Fruit fly (Drosophila melanogaster) whole organism, embryonic: ENCODE results near the gene TwdlJ.

ENCODE experiments used
- Ada2b ChIP-seq: fragments of 200-800 bp; sonication (Bioruptor generic); IDR thresholded peaks from 2 replicates; pipeline ENCODE4 v1.3.6; 2022; ENCODE audit warnings: missing biosample characterization, missing genetic modification characterization
- Bteb2 ChIP-seq: fragments of 200-800 bp; sonication (Bioruptor generic); optimal IDR thresholded peaks from 2 replicates; lab custom pipeline; 2016; ENCODE audit warnings: missing biosample characterization, missing genetic modification characterization
- CG10274 ChIP-seq: fragments of 200-800 bp; sonication (Bioruptor generic); optimal IDR thresholded peaks from 3 replicates; lab custom pipeline; 2017; ENCODE audit warnings: missing biosample characterization, mild to moderate bottlenecking, missing genetic modification characterization
- CG11247 ChIP-seq: fragments of 200-800 bp; sonication (Bioruptor generic); IDR thresholded peaks from 2 replicates; pipeline ENCODE4 v1.3.6; 2022; ENCODE audit warnings: missing biosample characterization, missing genetic modification characterization
- CG11456 ChIP-seq: fragments of 200-800 bp; sonication (Bioruptor generic); IDR thresholded peaks from 3 replicates; pipeline ENCODE4 v1.3.6; 2022; ENCODE audit warnings: missing biosample characterization, missing genetic modification characterization
- CG11695 ChIP-seq: fragments of 200-800 bp; sonication (Bioruptor generic); IDR thresholded peaks from 3 replicates; pipeline ENCODE4 v1.3.6; 2022; ENCODE audit warnings: missing biosample characterization, missing genetic modification characterization
- CG16813 ChIP-seq: fragments of 200-800 bp; sonication (Bioruptor generic); IDR thresholded peaks from 3 replicates; pipeline ENCODE4 v1.3.6; 2022; ENCODE audit warnings: missing biosample characterization, missing genetic modification characterization; ENCODE audit not compliant: partially characterized antibody
- CG17361 ChIP-seq: fragments of 200-800 bp; sonication (Bioruptor generic); IDR thresholded peaks from 3 replicates; pipeline ENCODE4 v1.3.6; 2022; ENCODE audit warnings: missing biosample characterization, missing genetic modification characterization
- CG18599 ChIP-seq: fragments of 200-800 bp; sonication (Bioruptor generic); optimal IDR thresholded peaks from 3 replicates; lab custom pipeline; 2017; ENCODE audit warnings: missing biosample characterization, missing genetic modification characterization, mild to moderate bottlenecking, moderate library complexity, missing genetic modification reagents
- CG3838 ChIP-seq: fragments of 200-800 bp; sonication (Bioruptor generic); optimal IDR thresholded peaks from 3 replicates; lab custom pipeline; 2016; ENCODE audit warnings: missing biosample characterization, missing genetic modification characterization
- CG3995 ChIP-seq: fragments of 200-800 bp; sonication (Bioruptor generic); optimal IDR thresholded peaks from 3 replicates; lab custom pipeline; 2016; ENCODE audit warnings: missing biosample characterization, missing genetic modification characterization
- CG4404 ChIP-seq: fragments of 200-800 bp; sonication (Bioruptor generic); IDR thresholded peaks from 2 replicates; pipeline ENCODE4 v1.3.6; 2022; ENCODE audit warnings: missing biosample characterization, missing genetic modification characterization
- CG4730 ChIP-seq: fragments of 200-800 bp; sonication (Bioruptor generic); IDR thresholded peaks from 2 replicates; pipeline ENCODE4 v1.3.6; 2022; ENCODE audit warnings: missing biosample characterization, missing genetic modification characterization
- CG7372 ChIP-seq: fragments of 200-800 bp; sonication (Bioruptor generic); IDR thresholded peaks from 2 replicates; pipeline ENCODE4 v1.3.6; 2022; ENCODE audit warnings: missing biosample characterization, missing genetic modification characterization
- CG7987 ChIP-seq: fragments of 200-800 bp; sonication (Bioruptor generic); optimal IDR thresholded peaks from 2 replicates; lab custom pipeline; 2018; ENCODE audit warnings: missing biosample characterization, mild to moderate bottlenecking, missing genetic modification characterization, moderate library complexity
- CG9727 ChIP-seq: fragments of 200-800 bp; sonication (Bioruptor generic); optimal IDR thresholded peaks from 3 replicates; lab custom pipeline; 2017; ENCODE audit warnings: missing biosample characterization, mild to moderate bottlenecking, missing genetic modification characterization
- CG9797 ChIP-seq: fragments of 200-800 bp; sonication (Bioruptor generic); optimal IDR thresholded peaks from 3 replicates; lab custom pipeline; 2018; ENCODE audit warnings: missing biosample characterization, mild to moderate bottlenecking, missing genetic modification characterization
- D19A ChIP-seq: fragments of 200-800 bp; optimal IDR thresholded peaks from 3 replicates; lab custom pipeline; 2019; ENCODE audit warnings: missing biosample characterization, mild to moderate bottlenecking, missing genetic modification characterization, moderate library complexity
- Dek ChIP-seq: fragments of 200-800 bp; sonication (Bioruptor generic); optimal IDR thresholded peaks from 3 replicates; lab custom pipeline; 2019; ENCODE audit warnings: missing biosample characterization, mild to moderate bottlenecking, missing genetic modification characterization, moderate library complexity
- Fer3 ChIP-seq: fragments of 200-800 bp; sonication (Bioruptor generic); optimal IDR thresholded peaks from 2 replicates; lab custom pipeline; 2018; ENCODE audit warnings: missing biosample characterization, mild to moderate bottlenecking, missing genetic modification characterization, moderate library complexity
- H15 ChIP-seq: fragments of 200-800 bp; sonication (Bioruptor generic); IDR thresholded peaks from 3 replicates; pipeline ENCODE4 v1.3.6; 2022; ENCODE audit warnings: missing biosample characterization, missing genetic modification characterization
- H2.0 ChIP-seq: fragments of 200-800 bp; sonication (Bioruptor generic); IDR thresholded peaks from 2 replicates; pipeline ENCODE4 v1.3.6; 2022; ENCODE audit warnings: missing biosample characterization, missing genetic modification characterization
- HLH54F ChIP-seq: fragments of 200-800 bp; sonication (Bioruptor generic); optimal IDR thresholded peaks from 3 replicates; lab custom pipeline; 2016; ENCODE audit warnings: missing biosample characterization, missing genetic modification characterization
- Hmr ChIP-seq: fragments of 200-800 bp; sonication (Bioruptor generic); optimal IDR thresholded peaks from 3 replicates; lab custom pipeline; 2017; ENCODE audit warnings: mild to moderate bottlenecking, missing biosample characterization, missing genetic modification reagents, missing genetic modification characterization
- Hr3 ChIP-seq: fragments of 200-800 bp; sonication (Bioruptor generic); optimal IDR thresholded peaks from 3 replicates; lab custom pipeline; 2016; ENCODE audit warnings: missing biosample characterization, missing genetic modification characterization
- Hr39 ChIP-seq: fragments of >200 bp; optimal IDR thresholded peaks from 2 replicates; lab custom pipeline; 2017
- Nf-YC ChIP-seq: fragments of 200-800 bp; optimal IDR thresholded peaks from 3 replicates; lab custom pipeline; 2019; ENCODE audit warnings: missing biosample characterization, mild to moderate bottlenecking, missing genetic modification characterization, moderate library complexity
- Stat92E ChIP-seq, 3 experiments: fragments of >200 bp in 2 of 3; fragments of 200-800 bp in 1 of 3; sonication (Bioruptor generic) in 1 of 3; optimal IDR thresholded peaks; 2 replicates each; lab custom pipeline; 2017 to 2019; ENCODE audit warnings: missing biosample characterization in 3 of 3, missing genetic modification characterization in 3 of 3, mild to moderate bottlenecking in 1 of 3, moderate library complexity in 1 of 3
- ara ChIP-seq: fragments of 200-800 bp; sonication (Bioruptor generic); IDR thresholded peaks from 2 replicates; pipeline ENCODE4 v1.3.6; 2022; ENCODE audit warnings: missing biosample characterization, missing genetic modification characterization
- ase ChIP-seq: fragments of 200-800 bp; sonication (Bioruptor generic); IDR thresholded peaks from 3 replicates; pipeline ENCODE4 v1.3.6; 2022; ENCODE audit warnings: missing biosample characterization, missing genetic modification characterization
- btn ChIP-seq: fragments of 200-800 bp; sonication (Bioruptor generic); optimal IDR thresholded peaks from 2 replicates; lab custom pipeline; 2016; ENCODE audit warnings: missing biosample characterization, missing genetic modification characterization
- chif ChIP-seq, 2 experiments: fragments of 200-800 bp; sonication (Bioruptor generic); optimal IDR thresholded peaks; 3 replicates each; lab custom pipeline; 2016; ENCODE audit warnings: missing biosample characterization in 2 of 2, missing genetic modification characterization in 2 of 2
- crp ChIP-seq, 2 experiments: fragments of 200-800 bp; sonication (Bioruptor generic); optimal IDR thresholded peaks; 2 replicates in 1 of 2; 3 replicates in 1 of 2; lab custom pipeline; 2017; ENCODE audit warnings: missing biosample characterization in 2 of 2, missing genetic modification characterization in 2 of 2, mild to moderate bottlenecking in 1 of 2, moderate library complexity in 1 of 2
- en ChIP-seq: fragments of 200-800 bp; sonication (Bioruptor generic); optimal IDR thresholded peaks from 2 replicates; lab custom pipeline; 2016; ENCODE audit warnings: missing biosample characterization, missing genetic modification characterization
- eve ChIP-seq, 2 experiments: fragments of >200 bp; optimal IDR thresholded peaks; 2 replicates each; lab custom pipeline; 2017; ENCODE audit warnings: missing biosample characterization in 2 of 2, missing genetic modification characterization in 2 of 2
- ewg ChIP-seq: fragments of 200-800 bp; sonication (Bioruptor generic); optimal IDR thresholded peaks from 3 replicates; lab custom pipeline; 2017; ENCODE audit warnings: mild to moderate bottlenecking, missing biosample characterization, missing genetic modification reagents, missing genetic modification characterization
- gce ChIP-seq: fragments of 200-800 bp; sonication (Bioruptor generic); IDR thresholded peaks from 3 replicates; pipeline ENCODE4 v1.3.6; 2022; ENCODE audit warnings: missing biosample characterization, missing genetic modification characterization
- gem ChIP-seq: fragments of 200-800 bp; sonication (Bioruptor generic); optimal IDR thresholded peaks from 2 replicates; lab custom pipeline; 2019; ENCODE audit warnings: missing biosample characterization, mild to moderate bottlenecking, missing genetic modification characterization, moderate library complexity
- her ChIP-seq: fragments of 200-800 bp; sonication (Bioruptor generic); optimal IDR thresholded peaks from 2 replicates; lab custom pipeline; 2016; ENCODE audit warnings: missing biosample characterization, missing genetic modification characterization
- jumu ChIP-seq: fragments of 200-800 bp; sonication (Bioruptor generic); optimal IDR thresholded peaks from 3 replicates; lab custom pipeline; 2016; ENCODE audit warnings: missing biosample characterization, missing genetic modification characterization
- ken ChIP-seq: fragments of 200-800 bp; sonication (Bioruptor generic); IDR thresholded peaks from 3 replicates; pipeline ENCODE4 v1.3.6; 2022; ENCODE audit warnings: missing biosample characterization, missing genetic modification characterization
- mld ChIP-seq: fragments of 200-800 bp; sonication (Bioruptor generic); IDR thresholded peaks from 3 replicates; pipeline ENCODE4 v1.3.6; 2022; ENCODE audit warnings: missing biosample characterization, missing genetic modification characterization; ENCODE audit not compliant: partially characterized antibody
- nau ChIP-seq: fragments of 200-800 bp; sonication (Bioruptor generic); optimal IDR thresholded peaks from 3 replicates; lab custom pipeline; 2017; ENCODE audit warnings: missing biosample characterization, mild to moderate bottlenecking, missing genetic modification characterization, missing genetic modification reagents
- org-1 ChIP-seq: fragments of 200-800 bp; sonication (Bioruptor generic); optimal IDR thresholded peaks from 2 replicates; lab custom pipeline; 2017; ENCODE audit warnings: missing biosample characterization, missing genetic modification characterization
- pho ChIP-seq: fragments of 200-800 bp; sonication (Bioruptor generic); optimal IDR thresholded peaks from 2 replicates; lab custom pipeline; 2016; ENCODE audit warnings: missing biosample characterization, missing genetic modification characterization
- ranshi ChIP-seq: fragments of 200-800 bp; sonication (Bioruptor generic); IDR thresholded peaks from 2 replicates; pipeline ENCODE4 v1.3.6; 2022; ENCODE audit warnings: missing biosample characterization, missing genetic modification characterization
- stc ChIP-seq: fragments of 200-800 bp; sonication (Bioruptor generic); IDR thresholded peaks from 2 replicates; pipeline ENCODE4 v1.3.6; 2022; ENCODE audit warnings: missing biosample characterization, missing genetic modification characterization
- tgo ChIP-seq: fragments of 200-800 bp; sonication (Bioruptor generic); IDR thresholded peaks from 3 replicates; pipeline ENCODE4 v1.3.6; 2022; ENCODE audit warnings: missing biosample characterization, missing genetic modification characterization
- ttk ChIP-seq: fragments of 200-800 bp; sonication (Bioruptor generic); IDR thresholded peaks from 2 replicates; pipeline ENCODE4 v2.1.2; 2022; ENCODE audit warnings: missing biosample characterization, missing genetic modification characterization
- unpg ChIP-seq: fragments of 200-800 bp; sonication (Bioruptor generic); optimal IDR thresholded peaks from 3 replicates; lab custom pipeline; 2018; ENCODE audit warnings: missing biosample characterization, mild to moderate bottlenecking, missing genetic modification characterization, moderate library complexity
- wek ChIP-seq: fragments of 200-800 bp; sonication (Bioruptor generic); optimal IDR thresholded peaks from 3 replicates; lab custom pipeline; 2018; ENCODE audit warnings: missing biosample characterization, mild to moderate bottlenecking, missing genetic modification characterization, moderate library complexity

Gene TwdlJ

dm6 chr3R:26654594-26654993, 24.9 kb downstream of the TwdlJ start (continued):
- TF ChIP-seq mld (GFP tag; lab: Robert Waterston, UW) (no peak), CG9727 (peak; percentile 39), Hr39 (lab: Kevin White, UChicago) (no peak), CG16813 (GFP tag; lab: Robert Waterston, UW) (no peak), CG9797 (no peak), ken (GFP tag; lab: Robert Waterston, UW) (peak; percentile 22; the same call in 1 of the 3 replicates), CG11695 (GFP tag; lab: Robert Waterston, UW) (peak; percentile 55; the same call in 1 of the 3 replicates), CG10274 (GFP tag; lab: Kevin White, UChicago) (no peak), H2.0 (GFP tag; lab: Robert Waterston, UW) (peak; percentile 33; the same call in 1 of the 2 replicates), nau (peak; percentile 47), crp (GFP tag; optimal IDR thresholded peaks at IDR 0.05; lab: Kevin White, UChicago) (no peak), en (GFP tag; lab: Kevin White, UChicago) (peak; percentile 7), stc (peak; percentile 40; the same call in 1 of the 2 replicates), gem (tag; lab: Kevin White, UChicago) (peak; percentile 74), CG7987 (no peak), ara (GFP tag; lab: Robert Waterston, UW) (no peak), CG17361 (GFP tag; lab: Robert Waterston, UW) (no peak), CG3995 (no peak), chif (GFP tag; optimal IDR thresholded peaks at IDR 0.05; lab: Kevin White, UChicago) (peak; percentile 10 to 25), HLH54F (GFP tag; lab: Kevin White, UChicago) (peak; percentile 44), eve (GFP tag; optimal IDR thresholded peaks at IDR 0.05; lab: Kevin White, UChicago) (peak in 1 of 2 experiments; percentile 52), H15 (0 out of 3 replicates have a peak, but pooled peaks have one; percentile 29), her (GFP tag; lab: Kevin White, UChicago) (no peak), Nf-YC (tag; lab: Kevin White, UChicago) (no peak), CG4404 (GFP tag; lab: Robert Waterston, UW) (0 out of 2 replicates have a peak, but pooled peaks have one; percentile 24), ewg (GFP tag; lab: Kevin White, UChicago) (peak; percentile 51), Stat92E (GFP tag; optimal IDR thresholded peaks at IDR 0.05; lab: Kevin White, UChicago) (no peak), wek (no peak), D19A (tag; lab: Kevin White, UChicago) (no peak), unpg (GFP tag; lab: Kevin White, UChicago) (peak; percentile 57), jumu (GFP tag; lab: Kevin White, UChicago) (peak; percentile 35), Fer3 (peak; percentile 57), pho (peak; percentile 21), CG3838 (GFP tag; lab: Kevin White, UChicago) (no peak), CG18599 (GFP tag; lab: Kevin White, UChicago) (peak; percentile 69), Bteb2 (GFP tag; lab: Kevin White, UChicago) (peak; percentile 4), CG4730 (GFP tag; lab: Robert Waterston, UW) (peak; percentile 41), tgo (GFP tag; lab: Robert Waterston, UW) (peak; percentile 66; the same call in 2 of the 3 replicates), ttk (GFP tag; lab: Robert Waterston, UW) (peak; percentile 72), btn (peak; percentile 17), CG11456 (peak; percentile 30; the same call in 1 of the 3 replicates), Hr3 (GFP tag; lab: Kevin White, UChicago) (peak; percentile 25), ase (peak; percentile 44; the same call in 2 of the 3 replicates), ranshi (GFP tag; lab: Robert Waterston, UW) (peak; percentile 35; the same call in 1 of the 2 replicates), CG7372 (no peak), Hmr (GFP tag; lab: Kevin White, UChicago) (peak; percentile 70), Ada2b (peak; percentile 72), gce (GFP tag; lab: Robert Waterston, UW) (0 out of 3 replicates have a peak, but pooled peaks have one; percentile 15), Dek (tag; lab: Kevin White, UChicago) (no peak), CG11247 (no peak), org-1 (GFP tag; lab: Kevin White, UChicago) (peak; percentile 52)
